Worm (Caenorhabditis elegans): ENCODE data around the gene fbxb-19.

- no peak for TF ChIP-seq R02D3.7 (tag; optimal IDR thresholded peaks at IDR 0.05)
- TF ChIP-seq egl-27 (tag; optimal IDR thresholded peaks at IDR 0.05): no peak
- no peak for TF ChIP-seq lin-13 (GFP tag; optimal IDR thresholded peaks at IDR 0.05)
- no peak for TF ChIP-seq unc-62 (GFP tag; optimal IDR thresholded peaks at IDR 0.05 in 1 of 2)
- TF ChIP-seq unc-62 (tag; optimal IDR thresholded peaks at IDR 0.05): no peak
- no peak for TF ChIP-seq F26F4.8 (GFP tag; conservative IDR thresholded peaks at IDR 0.05)
- no peak for TF ChIP-seq nhr-77 (tag; optimal IDR thresholded peaks at IDR 0.05)
- no peak for TF ChIP-seq skn-1 (tag; optimal IDR thresholded peaks at IDR 0.05)
- no peak for TF ChIP-seq pha-4 (GFP tag; IDR thresholded peaks at IDR 0.05)
- no peak for TF ChIP-seq pha-4 (tag; optimal IDR thresholded peaks at IDR 0.05)
- no peak for TF ChIP-seq snpc-4 (tag; optimal IDR thresholded peaks at IDR 0.05)
Observed at ce11 chrII:1648768-1649167, 40.2 kb downstream of the fbxb-19 start, which contains the start of gene fbxb-21.

Data from whole organism, L4 larva.